Fruit fly (Drosophila melanogaster): ENCODE results near the gene Rrp5.

- TF ChIP-seq CG15710 (tag; optimal IDR thresholded peaks at IDR 0.05) (no peak), CG17806 (tag; optimal IDR thresholded peaks at IDR 0.05) (no peak), CG8301 (tag; optimal IDR thresholded peaks at IDR 0.05) (no peak), fd96Ca (GFP tag; IDR thresholded peaks at IDR 0.05) (no peak), rn (GFP tag; IDR thresholded peaks at IDR 0.05) (no peak), CG13204 (GFP tag; optimal IDR thresholded peaks at IDR 0.05) (peak; percentile 17), CG14655 (GFP tag; optimal IDR thresholded peaks at IDR 0.05) (no peak), EcR (GFP tag; optimal IDR thresholded peaks at IDR 0.05) (peak; percentile 27)
Measured at dm6 chr3R:24287157-24287556, 46.0 kb downstream of the Rrp5 start.

Data from whole organism, pupa.